Worm (Caenorhabditis elegans) whole organism, late embryonic: Measurements from ENCODE around the gene srlf-32.

Experiments used
- ceh-18 ChIP-seq: sonication (generic microtip); optimal IDR thresholded peaks from 2 replicates; lab custom pipeline; 2016; ENCODE audit warnings: missing genetic modification characterization, missing compliant biosample characterization
- dve-1 ChIP-seq: sonication (generic microtip); optimal IDR thresholded peaks from 2 replicates; lab custom pipeline; 2017; ENCODE audit warnings: antibody characterized with exemption, mild to moderate bottlenecking, missing genetic modification characterization, missing compliant biosample characterization
- elt-2 ChIP-seq: sonication (generic microtip); optimal IDR thresholded peaks from 2 replicates; lab custom pipeline; 2016; ENCODE audit warnings: missing genetic modification reagents, missing genetic modification characterization, missing compliant biosample characterization
- fax-1 ChIP-seq: sonication (generic microtip); optimal IDR thresholded peaks from 2 replicates; lab custom pipeline; 2016; ENCODE audit warnings: missing genotype, missing genetic modification characterization, missing compliant biosample characterization
- nfya-1 ChIP-seq: sonication (generic microtip); optimal IDR thresholded peaks from 2 replicates; lab custom pipeline; 2017; ENCODE audit warnings: missing genetic modification characterization, mild to moderate bottlenecking, missing compliant biosample characterization, antibody characterized with exemption, moderate library complexity
- nhr-11 ChIP-seq: fragments of 150-350 bp; optimal IDR thresholded peaks from 2 replicates; lab custom pipeline; 2014; ENCODE audit warnings: missing biosample characterization, missing genetic modification characterization
- pha-4 ChIP-seq: fragments of 150-350 bp; optimal IDR thresholded peaks from 2 replicates; lab custom pipeline; 2018; ENCODE audit warnings: missing biosample characterization, missing genetic modification reagents, missing genetic modification characterization

DNA sequence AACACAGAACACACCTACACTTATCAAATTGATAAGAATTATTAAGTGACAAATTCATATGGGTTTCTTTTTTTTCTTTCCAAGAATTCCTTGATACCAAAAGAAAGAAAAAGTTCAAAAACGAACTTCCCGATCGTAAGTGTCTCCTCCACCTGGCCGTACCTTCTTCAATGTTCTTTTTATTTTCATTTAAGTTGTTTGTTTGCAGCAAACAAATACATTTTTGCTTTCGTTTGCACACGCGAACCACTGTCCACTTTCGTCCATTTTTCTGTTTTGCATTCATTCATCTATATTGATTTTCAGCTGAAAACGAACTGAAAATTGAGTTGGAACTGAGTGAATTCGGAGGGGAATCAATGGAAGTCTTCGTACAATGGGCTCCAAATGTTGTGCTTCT, 14.1 kb upstream of the srlf-32 start, which contains the start of gene VZK822L.2:
- TF ChIP-seq nhr-11 (no peak), dve-1 (tag; lab: Kevin White, UChicago) (no peak), nfya-1 (no peak), fax-1 (tag; lab: Kevin White, UChicago) (no peak), pha-4 (tag; lab: Kevin White, UChicago) (no peak), elt-2 (tag; lab: Kevin White, UChicago) (no peak), ceh-18 (tag; lab: Kevin White, UChicago) (no peak)
